Fruit fly (Drosophila melanogaster) whole organism, embryonic: ENCODE results near the gene CG46335.

Experiments
- ATbp ChIP-seq: fragments of 200-800 bp; sonication (Bioruptor generic); optimal IDR thresholded peaks from 2 replicates; lab custom pipeline; 2017; ENCODE audit warnings: missing biosample characterization, mild to moderate bottlenecking, missing genetic modification characterization, missing genetic modification reagents
- Abd-B ChIP-seq: fragments of 200-800 bp; sonication (Bioruptor generic); optimal IDR thresholded peaks from 2 replicates; lab custom pipeline; 2018; ENCODE audit warnings: missing biosample characterization, mild to moderate bottlenecking, missing genetic modification characterization, moderate library complexity
- Bdp1 ChIP-seq: fragments of 200-800 bp; sonication (Bioruptor generic); optimal IDR thresholded peaks from 3 replicates; lab custom pipeline; 2016; ENCODE audit warnings: missing biosample characterization, missing genetic modification characterization
- Bteb2 ChIP-seq: fragments of 200-800 bp; sonication (Bioruptor generic); optimal IDR thresholded peaks from 2 replicates; lab custom pipeline; 2016; ENCODE audit warnings: missing biosample characterization, missing genetic modification characterization
- CG10654 ChIP-seq: fragments of 200-800 bp; sonication (Bioruptor generic); optimal IDR thresholded peaks from 2 replicates; lab custom pipeline; 2016; ENCODE audit warnings: missing biosample characterization, missing genetic modification characterization
- CG12391 ChIP-seq: fragments of 200-800 bp; sonication (Bioruptor generic); optimal IDR thresholded peaks from 3 replicates; lab custom pipeline; 2018; ENCODE audit warnings: missing biosample characterization, mild to moderate bottlenecking, missing genetic modification characterization, moderate library complexity
- CG12769 ChIP-seq: fragments of 200-800 bp; sonication (Bioruptor generic); optimal IDR thresholded peaks from 2 replicates; lab custom pipeline; 2019; ENCODE audit warnings: missing biosample characterization, mild to moderate bottlenecking, missing genetic modification characterization, moderate library complexity
- CG14667 ChIP-seq: fragments of 200-800 bp; sonication (Bioruptor generic); IDR thresholded peaks from 2 replicates; pipeline ENCODE4 v1.3.6; 2022; ENCODE audit warnings: missing biosample characterization, missing genetic modification characterization
- CG15514 ChIP-seq: fragments of 200-800 bp; sonication (Bioruptor generic); optimal IDR thresholded peaks from 3 replicates; lab custom pipeline; 2017; ENCODE audit warnings: missing biosample characterization, missing genetic modification characterization, mild to moderate bottlenecking, moderate library complexity, missing genetic modification reagents
- CG17361 ChIP-seq: fragments of 200-800 bp; sonication (Bioruptor generic); IDR thresholded peaks from 3 replicates; pipeline ENCODE4 v1.3.6; 2022; ENCODE audit warnings: missing biosample characterization, missing genetic modification characterization
- CG17568 ChIP-seq: fragments of 200-800 bp; sonication (Bioruptor generic); optimal IDR thresholded peaks from 2 replicates; lab custom pipeline; 2018; ENCODE audit warnings: missing biosample characterization, mild to moderate bottlenecking, missing genetic modification characterization, moderate library complexity
- CG17829 ChIP-seq: fragments of 200-800 bp; optimal IDR thresholded peaks from 2 replicates; lab custom pipeline; 2019; ENCODE audit warnings: missing biosample characterization, mild to moderate bottlenecking, missing genetic modification characterization, moderate library complexity
- CG2116 ChIP-seq: fragments of 200-800 bp; sonication (Bioruptor generic); optimal IDR thresholded peaks from 3 replicates; lab custom pipeline; 2018; ENCODE audit warnings: missing biosample characterization, mild to moderate bottlenecking, missing genetic modification characterization
- CG31388 ChIP-seq: fragments of 200-800 bp; sonication (Bioruptor generic); optimal IDR thresholded peaks from 2 replicates; lab custom pipeline; 2016; ENCODE audit warnings: missing biosample characterization, missing genetic modification characterization
- CG34224 ChIP-seq: fragments of 200-800 bp; sonication (Bioruptor generic); IDR thresholded peaks from 3 replicates; pipeline ENCODE4 v1.3.6; 2022; ENCODE audit warnings: missing biosample characterization, missing genetic modification characterization; ENCODE audit not compliant: partially characterized antibody
- CG4617 ChIP-seq: fragments of 200-800 bp; sonication (Bioruptor generic); optimal IDR thresholded peaks from 3 replicates; lab custom pipeline; 2016; ENCODE audit warnings: missing biosample characterization, missing genetic modification characterization, borderline replicate concordance
- CG4707 ChIP-seq: fragments of 200-800 bp; sonication (Bioruptor generic); optimal IDR thresholded peaks from 2 replicates; lab custom pipeline; 2018; ENCODE audit warnings: missing biosample characterization, mild to moderate bottlenecking, missing genetic modification characterization, moderate library complexity
- CG6689 ChIP-seq: fragments of 200-800 bp; sonication (Bioruptor generic); IDR thresholded peaks from 2 replicates; pipeline ENCODE4 v1.3.6; 2022; ENCODE audit warnings: missing biosample characterization, missing genetic modification characterization
- CG8089 ChIP-seq: fragments of 200-800 bp; sonication (Bioruptor generic); optimal IDR thresholded peaks from 3 replicates; lab custom pipeline; 2016; ENCODE audit warnings: missing biosample characterization, missing genetic modification characterization
- CG8478 ChIP-seq: fragments of >200 bp; optimal IDR thresholded peaks from 2 replicates; lab custom pipeline; 2018
- Chrac-16 ChIP-seq: fragments of 200-800 bp; sonication (Bioruptor generic); optimal IDR thresholded peaks from 3 replicates; lab custom pipeline; 2016; ENCODE audit warnings: missing biosample characterization, missing genetic modification characterization
- Dll ChIP-seq: fragments of 200-800 bp; sonication (Bioruptor generic); IDR thresholded peaks from 4 replicates; pipeline ENCODE4 v1.3.6; 2022; ENCODE audit warnings: missing biosample characterization, missing genetic modification characterization; ENCODE audit not compliant: partially characterized antibody
- Ets65A ChIP-seq: fragments of 200-800 bp; sonication (Bioruptor generic); peaks from one replicate; lab custom pipeline; 2016; ENCODE audit warnings: missing biosample characterization, missing genetic modification characterization
- Fer2 ChIP-seq: fragments of 200-800 bp; sonication (Bioruptor generic); optimal IDR thresholded peaks from 2 replicates; lab custom pipeline; 2018; ENCODE audit warnings: missing biosample characterization, mild to moderate bottlenecking, missing genetic modification characterization, moderate library complexity
- HLHmδ ChIP-seq: fragments of 200-800 bp; sonication (Bioruptor generic); optimal IDR thresholded peaks from 2 replicates; lab custom pipeline; 2018; ENCODE audit warnings: missing biosample characterization, mild to moderate bottlenecking, missing genetic modification characterization, moderate library complexity
- Hr78 ChIP-seq, 2 experiments: fragments of 200-800 bp in 1 of 2; fragments of >200 bp in 1 of 2; sonication (Bioruptor generic) in 1 of 2; optimal IDR thresholded peaks; 2 replicates each; lab custom pipeline; 2017 to 2019; ENCODE audit warnings: missing biosample characterization in 2 of 2, missing genetic modification characterization in 2 of 2, mild to moderate bottlenecking in 1 of 2, moderate library complexity in 1 of 2
- NFAT ChIP-seq: fragments of 200-800 bp; sonication (Bioruptor generic); IDR thresholded peaks from 2 replicates; pipeline ENCODE4 v1.3.6; 2022; ENCODE audit warnings: missing biosample characterization, missing genetic modification characterization
- Nf-YC ChIP-seq: fragments of 200-800 bp; optimal IDR thresholded peaks from 3 replicates; lab custom pipeline; 2019; ENCODE audit warnings: missing biosample characterization, mild to moderate bottlenecking, missing genetic modification characterization, moderate library complexity
- Pdp1 ChIP-seq, 2 experiments: fragments of 200-800 bp; sonication (Bioruptor generic); optimal IDR thresholded peaks; 3 replicates each; lab custom pipeline; 2016; ENCODE audit warnings: missing biosample characterization in 2 of 2, missing genetic modification characterization in 2 of 2, mild to moderate bottlenecking in 1 of 2, moderate library complexity in 1 of 2
- Ptx1 ChIP-seq: fragments of 200-800 bp; sonication (Bioruptor generic); IDR thresholded peaks from 2 replicates; pipeline ENCODE4 v1.3.6; 2022; ENCODE audit warnings: missing biosample characterization, missing genetic modification characterization
- Sry-δ ChIP-seq: fragments of 200-800 bp; sonication (Bioruptor generic); optimal IDR thresholded peaks from 2 replicates; lab custom pipeline; 2016; ENCODE audit warnings: missing biosample characterization, missing genetic modification characterization
- Tbp ChIP-seq: fragments of >200 bp; optimal IDR thresholded peaks from 2 replicates; lab custom pipeline; 2018; ENCODE audit warnings: missing biosample characterization, missing genetic modification characterization
- Usf ChIP-seq: fragments of 200-800 bp; sonication (Bioruptor generic); optimal IDR thresholded peaks from 2 replicates; lab custom pipeline; 2017; ENCODE audit warnings: missing genotype, missing biosample characterization, missing genetic modification characterization
- bigmax ChIP-seq: fragments of 200-800 bp; sonication (Bioruptor generic); optimal IDR thresholded peaks from 2 replicates; lab custom pipeline; 2018; ENCODE audit warnings: missing biosample characterization, mild to moderate bottlenecking, missing genetic modification characterization
- cas ChIP-seq: fragments of 200-800 bp; sonication (Bioruptor generic); IDR thresholded peaks from 2 replicates; pipeline ENCODE4 v1.3.6; 2022; ENCODE audit warnings: missing biosample characterization, missing genetic modification characterization
- dmrt11E ChIP-seq: fragments of 200-800 bp; sonication (Bioruptor generic); optimal IDR thresholded peaks from 3 replicates; lab custom pipeline; 2018; ENCODE audit warnings: missing biosample characterization, mild to moderate bottlenecking, missing genetic modification characterization, moderate library complexity
- dmrt99B ChIP-seq: fragments of 200-800 bp; sonication (Bioruptor generic); optimal IDR thresholded peaks from 2 replicates; lab custom pipeline; 2018; ENCODE audit warnings: missing biosample characterization, mild to moderate bottlenecking, missing genetic modification characterization, moderate library complexity
- grn ChIP-seq: fragments of 200-800 bp; sonication (Bioruptor generic); optimal IDR thresholded peaks from 3 replicates; lab custom pipeline; 2017; ENCODE audit warnings: missing biosample characterization, missing genetic modification characterization
- ham ChIP-seq: fragments of 200-800 bp; sonication (Bioruptor generic); IDR thresholded peaks from 2 replicates; pipeline ENCODE4 v1.3.6; 2022; ENCODE audit warnings: missing biosample characterization, missing genetic modification characterization
- kay ChIP-seq: fragments of 200-800 bp; sonication (Bioruptor generic); optimal IDR thresholded peaks from 2 replicates; lab custom pipeline; 2016; ENCODE audit warnings: missing biosample characterization, missing genetic modification characterization
- knrl ChIP-seq: fragments of 200-800 bp; sonication (Bioruptor generic); IDR thresholded peaks from 3 replicates; pipeline ENCODE4 v1.3.6; 2022; ENCODE audit warnings: missing biosample characterization, missing genetic modification characterization; ENCODE audit not compliant: partially characterized antibody
- lbe ChIP-seq: fragments of 200-800 bp; sonication (Bioruptor generic); optimal IDR thresholded peaks from 2 replicates; lab custom pipeline; 2016; ENCODE audit warnings: missing biosample characterization, mild to moderate bottlenecking, missing genetic modification characterization
- onecut ChIP-seq: fragments of 200-800 bp; sonication (Bioruptor generic); IDR thresholded peaks from 2 replicates; pipeline ENCODE4 v1.3.6; 2022; ENCODE audit warnings: missing biosample characterization, missing genetic modification characterization
- pho ChIP-seq: fragments of 200-800 bp; sonication (Bioruptor generic); optimal IDR thresholded peaks from 2 replicates; lab custom pipeline; 2016; ENCODE audit warnings: missing biosample characterization, missing genetic modification characterization
- prd ChIP-seq, 3 experiments: fragments of >200 bp in 2 of 3; fragments of 200-800 bp in 1 of 3; sonication (Bioruptor generic) in 1 of 3; optimal IDR thresholded peaks in 2 of 3; IDR thresholded peaks in 1 of 3; 2 replicates in 2 of 3; 3 replicates in 1 of 3; pipeline versions ENCODE4 v1.3.6 to Lab custom; 2017 to 2022; ENCODE audit warnings: missing biosample characterization in 1 of 3, missing genetic modification characterization in 1 of 3
- psq ChIP-seq: fragments of 200-800 bp; sonication (Bioruptor generic); optimal IDR thresholded peaks from 2 replicates; lab custom pipeline; 2017; ENCODE audit warnings: missing biosample characterization, missing genetic modification characterization
- pum ChIP-seq: fragments of 200-800 bp; sonication (Bioruptor generic); optimal IDR thresholded peaks from 2 replicates; lab custom pipeline; 2016; ENCODE audit warnings: missing biosample characterization, missing genetic modification characterization
- pzg ChIP-seq: fragments of 200-800 bp; sonication (Bioruptor generic); optimal IDR thresholded peaks from 3 replicates; lab custom pipeline; 2018; ENCODE audit warnings: missing biosample characterization, mild to moderate bottlenecking, missing genetic modification characterization, moderate library complexity
- tna ChIP-seq: fragments of 200-800 bp; sonication (Bioruptor generic); IDR thresholded peaks from 2 replicates; pipeline ENCODE4 v1.3.6; 2022; ENCODE audit warnings: missing biosample characterization, missing genetic modification characterization; ENCODE audit not compliant: partially characterized antibody
- vnd ChIP-seq: fragments of 200-800 bp; sonication (Bioruptor generic); IDR thresholded peaks from 3 replicates; pipeline ENCODE4 v1.3.6; 2022; ENCODE audit warnings: missing biosample characterization, missing genetic modification characterization; ENCODE audit not compliant: partially characterized antibody

The CG46335 gene

dm6 chr3R:27407049-27407448, 38.5 kb upstream of the CG46335 start (continued):
- no peak for TF ChIP-seq CG34224 (GFP tag; lab: Robert Waterston, UW)
- peak; percentile 86 for TF ChIP-seq CG12769 (tag; lab: Kevin White, UChicago)
- TF ChIP-seq prd (optimal IDR thresholded peaks at IDR 0.05; lab: Kevin White, UChicago), result no peak
- TF ChIP-seq prd (GFP tag; IDR thresholded peaks at IDR 0.05; lab: Robert Waterston, UW), result peak; percentile 86
- TF ChIP-seq pum (GFP tag; lab: Kevin White, UChicago), result peak; percentile 41
- no peak for TF ChIP-seq Tbp
- TF ChIP-seq Ptx1 (GFP tag; lab: Robert Waterston, UW), result peak; percentile 87
- no peak for TF ChIP-seq dmrt11E (tag; lab: Kevin White, UChicago)
- no peak for TF ChIP-seq CG2116 (GFP tag; lab: Kevin White, UChicago)
- TF ChIP-seq CG15514 (GFP tag; lab: Kevin White, UChicago), result peak; percentile 48
- peak; percentile 71 for TF ChIP-seq Fer2 (tag; lab: Kevin White, UChicago)
- no peak for TF ChIP-seq CG8478 (lab: Kevin White, UChicago)
- TF ChIP-seq Nf-YC (tag; lab: Kevin White, UChicago), result peak; percentile 68
- no peak for TF ChIP-seq kay (GFP tag; lab: Kevin White, UChicago)
- no peak for TF ChIP-seq CG31388
- no peak for TF ChIP-seq Dll
- TF ChIP-seq tna (GFP tag; lab: Robert Waterston, UW), result no peak
- peak; percentile 76 for TF ChIP-seq Abd-B
- TF ChIP-seq lbe (GFP tag; lab: Kevin White, UChicago), result no peak
- no peak for TF ChIP-seq bigmax (GFP tag; lab: Kevin White, UChicago)
- peak; percentile 98 for TF ChIP-seq Ets65A
- TF ChIP-seq CG4617, result peak; percentile 5
- peak; percentile 67 for TF ChIP-seq pho
- TF ChIP-seq Pdp1 (GFP tag; optimal IDR thresholded peaks at IDR 0.05; lab: Kevin White, UChicago), result peak; percentile 66 to 67
- peak; percentile 16 for TF ChIP-seq CG17568 (GFP tag; lab: Kevin White, UChicago)
- TF ChIP-seq CG12391 (tag; lab: Kevin White, UChicago), result peak; percentile 66
- no peak for TF ChIP-seq grn
- TF ChIP-seq Sry-δ (GFP tag; lab: Kevin White, UChicago), result no peak
- no peak for TF ChIP-seq HLHmδ
- TF ChIP-seq ham, result peak; percentile 60; the same call in 1 of the 2 replicates
- peak; percentile 42 for TF ChIP-seq Usf (GFP tag; lab: Kevin White, UChicago)
- no peak for TF ChIP-seq psq (GFP tag; lab: Kevin White, UChicago)
- no peak for TF ChIP-seq CG8089 (GFP tag; lab: Kevin White, UChicago)
- no peak for TF ChIP-seq knrl
- peak; percentile 51 for TF ChIP-seq CG10654 (GFP tag; lab: Kevin White, UChicago)
- TF ChIP-seq CG14667 (GFP tag; lab: Robert Waterston, UW), result peak; percentile 81
- TF ChIP-seq ATbp, result peak; percentile 44
- TF ChIP-seq Bteb2, result peak; percentile 57
- peak; percentile 89 for TF ChIP-seq NFAT (GFP tag; lab: Robert Waterston, UW)
- TF ChIP-seq Hr78 (GFP tag; optimal IDR thresholded peaks at IDR 0.05; lab: Kevin White, UChicago), result no peak
- TF ChIP-seq dmrt99B (tag; lab: Kevin White, UChicago), result peak; percentile 81
- no peak for TF ChIP-seq pzg (GFP tag; lab: Kevin White, UChicago)
- TF ChIP-seq CG17829 (tag; lab: Kevin White, UChicago), result peak; percentile 54
- no peak for TF ChIP-seq vnd (GFP tag; lab: Robert Waterston, UW)
- peak; percentile 63 for TF ChIP-seq Chrac-16 (GFP tag; lab: Kevin White, UChicago)
- no peak for TF ChIP-seq Bdp1 (GFP tag; lab: Kevin White, UChicago)
- TF ChIP-seq cas (GFP tag; lab: Robert Waterston, UW), result 0 out of 2 replicates have a peak, but pooled peaks have one; percentile 39
- peak; percentile 71 for TF ChIP-seq CG6689 (GFP tag; lab: Robert Waterston, UW)
- TF ChIP-seq CG17361, result peak; percentile 62
- no peak for TF ChIP-seq CG4707 (GFP tag; lab: Kevin White, UChicago)
- TF ChIP-seq onecut, result peak; percentile 39; the same call in 1 of the 2 replicates
